Fruit fly (Drosophila melanogaster) whole organism, pupa: ENCODE results near the gene Pgant2.

Experiments used
- CG10348 ChIP-seq: fragments of 200-800 bp; sonication (Bioruptor generic); IDR thresholded peaks from 2 replicates; pipeline ENCODE4 v1.3.6; 2022; ENCODE audit warnings: missing biosample characterization, missing genetic modification characterization
- CG12605 ChIP-seq: fragments of 200-800 bp; sonication (Bioruptor generic); IDR thresholded peaks from 2 replicates; pipeline ENCODE4 v1.3.6; 2022; ENCODE audit warnings: missing biosample characterization, missing genetic modification characterization
- CG13204 ChIP-seq: fragments of 200-800 bp; sonication (Bioruptor generic); optimal IDR thresholded peaks from 2 replicates; lab custom pipeline; 2018; ENCODE audit warnings: missing biosample characterization, mild to moderate bottlenecking, missing genetic modification characterization, moderate library complexity
- CG14655 ChIP-seq: fragments of 200-800 bp; sonication (Bioruptor generic); optimal IDR thresholded peaks from 3 replicates; lab custom pipeline; 2017; ENCODE audit warnings: mild to moderate bottlenecking, missing biosample characterization, missing genetic modification reagents, missing genetic modification characterization
- CG15710 ChIP-seq: fragments of 200-800 bp; sonication (Bioruptor generic); optimal IDR thresholded peaks from 2 replicates; lab custom pipeline; 2018; ENCODE audit warnings: missing biosample characterization, mild to moderate bottlenecking, missing genetic modification characterization, moderate library complexity
- CG17806 ChIP-seq: fragments of 200-800 bp; sonication (Bioruptor generic); optimal IDR thresholded peaks from 2 replicates; lab custom pipeline; 2018; ENCODE audit warnings: missing biosample characterization, mild to moderate bottlenecking, missing genetic modification characterization, moderate library complexity
- CG32121 ChIP-seq: fragments of 200-800 bp; sonication (Bioruptor generic); IDR thresholded peaks from 2 replicates; pipeline ENCODE4 v1.3.6; 2022; ENCODE audit warnings: missing biosample characterization, missing genetic modification characterization
- CG34367 ChIP-seq: fragments of 200-800 bp; sonication (Bioruptor generic); optimal IDR thresholded peaks from 2 replicates; lab custom pipeline; 2018; ENCODE audit warnings: missing biosample characterization, mild to moderate bottlenecking, missing genetic modification characterization
- CG4496 ChIP-seq: fragments of 200-800 bp; sonication (Bioruptor generic); IDR thresholded peaks from 3 replicates; pipeline ENCODE4 v1.3.6; 2022; ENCODE audit warnings: missing biosample characterization, missing genetic modification characterization
- CG8159 ChIP-seq: fragments of 200-800 bp; sonication (Bioruptor generic); optimal IDR thresholded peaks from 3 replicates; lab custom pipeline; 2018; ENCODE audit warnings: missing biosample characterization, mild to moderate bottlenecking, missing genetic modification characterization, moderate library complexity
- CG8301 ChIP-seq: fragments of 200-800 bp; sonication (Bioruptor generic); optimal IDR thresholded peaks from 2 replicates; lab custom pipeline; 2018; ENCODE audit warnings: missing biosample characterization, mild to moderate bottlenecking, missing genetic modification characterization
- CG9948 ChIP-seq: fragments of 200-800 bp; sonication (Bioruptor generic); optimal IDR thresholded peaks from 2 replicates; lab custom pipeline; 2018; ENCODE audit warnings: missing biosample characterization, mild to moderate bottlenecking, missing genetic modification characterization, moderate library complexity
- D1 ChIP-seq: fragments of 200-800 bp; sonication (Bioruptor generic); optimal IDR thresholded peaks from 2 replicates; lab custom pipeline; 2018; ENCODE audit warnings: missing biosample characterization, mild to moderate bottlenecking, missing genetic modification characterization, moderate library complexity
- EcR ChIP-seq: fragments of 200-800 bp; sonication (Bioruptor generic); optimal IDR thresholded peaks from 3 replicates; lab custom pipeline; 2019; ENCODE audit warnings: missing biosample characterization, missing genetic modification characterization, mild to moderate bottlenecking, moderate library complexity, missing genetic modification reagents
- Ets98B ChIP-seq: fragments of 200-800 bp; sonication (Bioruptor generic); IDR thresholded peaks from 2 replicates; pipeline ENCODE4 v1.3.6; 2022; ENCODE audit warnings: missing biosample characterization, missing genetic modification characterization
- Pif1A ChIP-seq: fragments of 200-800 bp; sonication (Bioruptor generic); optimal IDR thresholded peaks from 3 replicates; lab custom pipeline; 2016; ENCODE audit warnings: missing biosample characterization, missing genetic modification characterization
- Pif1B ChIP-seq: fragments of 200-800 bp; sonication (Bioruptor generic); optimal IDR thresholded peaks from 3 replicates; lab custom pipeline; 2016; ENCODE audit warnings: missing biosample characterization, missing genetic modification characterization
- Snoo ChIP-seq: fragments of 200-800 bp; sonication (Bioruptor generic); optimal IDR thresholded peaks from 3 replicates; lab custom pipeline; 2017; ENCODE audit warnings: missing biosample characterization, mild to moderate bottlenecking, missing genetic modification characterization, inconsistent platforms
- fd96Ca ChIP-seq: fragments of 200-800 bp; sonication (Bioruptor generic); IDR thresholded peaks from 3 replicates; pipeline ENCODE4 v1.3.6; 2022; ENCODE audit warnings: missing biosample characterization, missing genetic modification characterization

The Pgant2 gene

DNA sequence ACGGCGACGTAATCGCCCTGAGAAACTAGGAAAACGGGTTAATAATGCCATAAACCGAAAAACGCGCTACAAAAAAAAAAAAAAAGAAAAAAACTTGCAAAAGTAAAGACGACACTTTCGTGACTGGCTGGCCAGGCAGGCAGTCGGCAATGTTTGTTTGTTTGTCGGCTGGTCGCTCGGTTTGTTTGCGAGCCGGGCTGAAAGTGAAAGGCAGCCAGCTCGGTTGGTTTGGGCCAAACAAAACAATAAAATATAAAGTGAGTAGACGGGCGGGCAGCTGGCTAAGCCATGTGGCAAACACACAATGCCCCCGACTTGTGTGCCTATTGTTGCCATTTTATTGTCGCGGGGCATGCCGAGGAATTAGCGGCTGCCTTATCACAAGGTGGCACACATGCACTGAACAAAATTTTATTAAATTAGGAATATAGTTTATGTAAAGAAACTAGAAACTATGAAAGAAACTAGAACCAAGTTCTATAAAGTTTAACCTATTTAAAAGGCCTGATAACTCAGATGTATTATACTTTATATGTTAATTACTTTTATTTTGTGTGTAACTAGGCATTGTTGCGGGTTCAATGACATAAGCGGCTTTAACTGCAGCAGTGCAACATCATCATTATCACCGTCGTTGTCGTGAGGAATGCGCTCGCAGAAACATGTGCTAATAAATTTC is 2.0 kb upstream of the Pgant2 start:
- TF ChIP-seq CG14655 (GFP tag; lab: Kevin White, UChicago) (peak; percentile 2), CG10348 (GFP tag; lab: Robert Waterston, UW) (no peak), CG32121 (GFP tag; lab: Robert Waterston, UW) (peak; percentile 59; the same call in 1 of the 2 replicates), CG13204 (GFP tag; lab: Kevin White, UChicago) (no peak), Ets98B (GFP tag; lab: Robert Waterston, UW) (peak; percentile 9; the same call in 1 of the 2 replicates), D1 (no peak), Pif1B (no peak), Pif1A (GFP tag; lab: Kevin White, UChicago) (no peak), CG12605 (GFP tag; lab: Robert Waterston, UW) (no peak), CG9948 (tag; lab: Kevin White, UChicago) (peak; percentile 15), CG8159 (tag; lab: Kevin White, UChicago) (peak; percentile 4)

- TF ChIP-seq CG10348 (GFP tag; lab: Robert Waterston, UW) (no peak), EcR (GFP tag; lab: Kevin White, UChicago) (peak; percentile 21)
- TF ChIP-seq, all 21 proteins: peak for 1
Observed at dm6 chr2L:3425947-3426346, 572 bp downstream of the Pgant2 start.

DNA sequence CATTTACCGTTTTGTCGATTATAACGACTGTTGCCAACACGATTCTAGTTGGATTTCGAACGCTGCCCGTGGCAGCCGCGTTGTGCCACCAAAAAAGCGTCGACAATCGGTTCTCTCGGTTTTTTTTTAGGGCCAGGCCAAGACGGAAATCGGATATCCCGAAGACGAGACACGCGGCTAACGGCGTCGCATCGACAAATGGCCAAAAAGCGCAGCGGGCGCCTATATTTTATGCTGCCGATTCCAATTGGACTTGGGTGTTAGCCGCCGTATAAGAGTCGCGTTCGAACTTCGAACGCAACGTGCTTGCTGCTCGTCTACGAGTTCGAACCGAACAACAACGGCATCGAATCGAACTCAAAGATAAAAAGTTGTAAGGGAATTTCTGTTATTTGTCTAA is 3.8 kb downstream of the Pgant2 start:
- peak; percentile 65; the same call in 1 of the 3 replicates for TF ChIP-seq CG4496 (GFP tag; lab: Robert Waterston, UW)
- TF ChIP-seq Pif1A (GFP tag; lab: Kevin White, UChicago): no peak

DNA sequence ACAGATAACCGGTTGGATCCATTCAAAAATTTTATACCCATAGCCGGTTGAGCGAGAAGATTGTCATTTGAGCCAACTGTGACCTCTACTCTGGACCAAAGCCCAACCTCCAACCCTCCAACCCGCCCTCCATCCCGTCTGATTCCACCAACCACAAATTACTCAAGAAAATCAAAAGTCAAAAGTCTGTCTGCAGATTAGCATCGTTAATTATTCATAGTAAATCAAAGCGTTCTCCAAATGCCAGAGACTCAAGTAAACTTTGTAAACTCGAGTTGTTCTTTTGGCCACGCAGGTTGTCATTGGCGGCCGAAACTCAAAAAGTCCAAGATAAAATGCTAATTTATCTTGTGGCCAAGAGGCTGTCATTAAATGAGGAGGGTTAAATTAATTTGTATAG is 8.9 kb downstream of the Pgant2 start:
- TF ChIP-seq CG12605 (GFP tag; lab: Robert Waterston, UW) (no peak), Pif1A (GFP tag; lab: Kevin White, UChicago) (no peak), CG15710 (tag; lab: Kevin White, UChicago) (no peak), Pif1B (no peak), CG10348 (GFP tag; lab: Robert Waterston, UW) (no peak), CG8301 (no peak), CG13204 (GFP tag; lab: Kevin White, UChicago) (no peak), D1 (no peak), fd96Ca (GFP tag; lab: Robert Waterston, UW) (no peak), CG32121 (GFP tag; lab: Robert Waterston, UW) (no peak), CG17806 (no peak), CG4496 (GFP tag; lab: Robert Waterston, UW) (no peak)

DNA sequence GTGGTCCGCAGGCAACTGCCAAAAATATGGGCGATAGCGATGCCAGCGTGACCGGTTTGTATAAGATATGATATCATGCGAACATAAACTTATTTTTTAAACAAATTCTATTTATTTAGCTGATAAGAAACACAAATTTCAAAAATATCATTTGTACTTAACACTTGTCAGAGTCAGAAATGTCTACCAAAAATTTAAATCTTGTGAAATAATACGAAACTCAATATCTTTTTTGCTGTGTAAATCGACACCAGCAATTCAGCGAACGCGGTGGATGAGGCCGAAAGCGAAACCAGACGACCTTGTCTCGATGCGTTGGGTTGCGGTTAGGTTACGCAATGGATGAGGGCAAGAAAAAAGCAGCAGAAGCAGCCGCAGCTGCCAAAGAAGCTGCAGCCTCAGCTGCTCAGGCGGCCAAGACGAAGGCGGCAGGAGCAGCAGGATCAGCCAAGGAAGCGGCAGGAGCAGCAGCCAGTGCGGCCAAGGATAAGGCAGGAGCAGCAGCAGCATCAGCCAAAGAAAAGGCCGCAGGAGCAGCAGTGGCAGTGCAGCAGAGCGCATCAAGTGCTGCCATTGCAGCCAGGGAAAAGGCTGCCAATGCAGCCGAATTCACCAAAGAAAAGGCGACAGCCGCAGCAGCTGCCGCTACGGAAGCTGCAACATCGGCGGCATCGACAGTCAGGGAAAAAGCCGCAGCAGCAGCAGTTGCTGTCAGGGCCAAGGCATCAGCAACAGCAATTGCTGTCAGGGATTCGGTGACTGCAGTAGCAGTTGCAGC is 9.8 kb downstream of the Pgant2 start, which contains the start of gene CG31952:
Gene CG31952 (plus strand): TSS at position 167 of the 778 bp plus-strand sequence.
- no peak for TF ChIP-seq CG10348 (GFP tag; lab: Robert Waterston, UW)
- TF ChIP-seq CG8159 (tag; lab: Kevin White, UChicago): peak; percentile 14
- peak; percentile 32 for TF ChIP-seq Pif1A (GFP tag; lab: Kevin White, UChicago)
- TF ChIP-seq CG9948 (tag; lab: Kevin White, UChicago): no peak

- TF ChIP-seq Ets98B (GFP tag; lab: Robert Waterston, UW) (no peak), CG13204 (GFP tag; lab: Kevin White, UChicago) (no peak), CG15710 (tag; lab: Kevin White, UChicago) (no peak), CG10348 (GFP tag; lab: Robert Waterston, UW) (no peak)
Observed at dm6 chr2L:3410260-3410659, 16.3 kb downstream of the Pgant2 start, which contains the start of gene CG8840. TSS of gene CG8840 (plus strand) at chr2L:3410560.

DNA sequence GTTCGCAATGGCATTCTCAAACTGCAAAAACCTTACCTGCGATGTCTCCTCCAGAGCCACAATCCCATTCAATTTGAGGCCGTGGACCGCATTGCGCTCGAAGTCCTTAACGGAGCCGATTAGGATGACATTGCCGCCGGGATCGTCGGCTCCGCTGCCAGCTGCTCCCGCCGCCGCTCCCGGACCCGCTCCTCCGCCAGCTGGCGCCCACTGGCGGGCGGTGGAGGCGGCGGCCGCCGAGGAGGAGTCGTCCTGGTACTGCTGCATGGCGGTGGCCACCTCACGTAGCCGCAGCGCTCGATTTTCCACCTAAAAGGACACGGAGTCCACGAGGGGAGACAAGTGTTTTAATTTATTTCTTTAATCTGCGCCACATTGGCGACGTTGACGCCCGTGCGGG is 18.8 kb downstream of the Pgant2 start:
- TF ChIP-seq Pif1B (no peak), CG9948 (tag; lab: Kevin White, UChicago) (no peak), CG13204 (GFP tag; lab: Kevin White, UChicago) (no peak), CG10348 (GFP tag; lab: Robert Waterston, UW) (no peak), Snoo (tag; lab: Kevin White, UChicago) (no peak), Pif1A (GFP tag; lab: Kevin White, UChicago) (no peak), fd96Ca (GFP tag; lab: Robert Waterston, UW) (no peak), CG14655 (GFP tag; lab: Kevin White, UChicago) (no peak), CG12605 (GFP tag; lab: Robert Waterston, UW) (no peak), CG8301 (no peak), CG34367 (tag; lab: Kevin White, UChicago) (no peak), CG8159 (tag; lab: Kevin White, UChicago) (no peak), EcR (GFP tag; lab: Kevin White, UChicago) (no peak)
- TF ChIP-seq, all 21 proteins: peak for 0
